Worm (Caenorhabditis elegans) whole organism, L4 larva: ENCODE data around the gene Y70C5A.2.

Experiments
- F26F4.8 ChIP-seq: fragments of 200-800 bp; sonication (Bioruptor generic); conservative IDR thresholded peaks from 2 replicates; pipeline ENCODE4 v1.3.6; 2022; ENCODE audit warnings: missing genetic modification characterization, missing compliant biosample characterization
- F44E2.7 ChIP-seq: fragments of 200-800 bp; sonication (Bioruptor generic); IDR thresholded peaks from 2 replicates; pipeline ENCODE4 v2.1.2; 2022; ENCODE audit warnings: missing genetic modification characterization, missing compliant biosample characterization
- Y48G9A.11 ChIP-seq: fragments of 200-800 bp; sonication (Bioruptor generic); IDR thresholded peaks from 2 replicates; pipeline ENCODE4 v1.3.6; 2022; ENCODE audit warnings: missing genetic modification reagents, missing genetic modification characterization, missing compliant biosample characterization
- Y75B8A.6 ChIP-seq: fragments of 200-800 bp; sonication (Bioruptor generic); IDR thresholded peaks from 2 replicates; pipeline ENCODE4 v1.3.6; 2022; ENCODE audit warnings: missing genetic modification reagents, missing genetic modification characterization, missing compliant biosample characterization
- ceh-44 ChIP-seq: fragments of 200-800 bp; sonication (Bioruptor generic); IDR thresholded peaks from 2 replicates; pipeline ENCODE4 v1.3.6; 2022; ENCODE audit warnings: missing genetic modification reagents, missing genetic modification characterization, missing compliant biosample characterization
- ceh-62 ChIP-seq: sonication (generic microtip); optimal IDR thresholded peaks from 2 replicates; lab custom pipeline; 2017; ENCODE audit warnings: missing biosample characterization, missing genetic modification characterization
- ceh-82 ChIP-seq: sonication (generic microtip); optimal IDR thresholded peaks from 2 replicates; lab custom pipeline; 2017; ENCODE audit warnings: missing biosample characterization, missing genetic modification characterization
- daf-12 ChIP-seq: fragments of 150-350 bp; optimal IDR thresholded peaks from 2 replicates; lab custom pipeline; 2014; ENCODE audit warnings: missing biosample characterization, missing genetic modification reagents, missing genetic modification characterization
- daf-16 ChIP-seq, 3 experiments: sonication (generic microtip); optimal IDR thresholded peaks; 2 replicates each; lab custom pipeline; 2016 to 2017; ENCODE audit warnings: missing genetic modification characterization in 3 of 3, missing genetic modification reagents in 3 of 3, mild to moderate bottlenecking in 2 of 3, missing compliant biosample characterization in 2 of 3, missing biosample characterization in 1 of 3, moderate library complexity in 1 of 3
- daf-19 ChIP-seq: fragments of 200-800 bp; sonication (Bioruptor generic); conservative IDR thresholded peaks from 2 replicates; pipeline ENCODE4 v1.3.6; 2022; ENCODE audit warnings: missing genetic modification characterization, missing compliant biosample characterization
- daf-8 ChIP-seq: fragments of 200-800 bp; sonication (Bioruptor generic); IDR thresholded peaks from 2 replicates; pipeline ENCODE4 v1.3.6; 2022; ENCODE audit warnings: missing genetic modification characterization, missing compliant biosample characterization
- dmd-6 ChIP-seq: fragments of 200-800 bp; sonication (Bioruptor generic); IDR thresholded peaks from 2 replicates; pipeline ENCODE4 v1.3.6; 2022; ENCODE audit warnings: missing genetic modification reagents, missing genetic modification characterization, missing compliant biosample characterization
- dmd-8 ChIP-seq: fragments of 200-800 bp; sonication (Bioruptor generic); IDR thresholded peaks from 2 replicates; pipeline ENCODE4 v1.3.6; 2022; ENCODE audit warnings: missing genetic modification characterization, missing compliant biosample characterization
- duxl-1 ChIP-seq: sonication (generic microtip); optimal IDR thresholded peaks from 2 replicates; lab custom pipeline; 2016; ENCODE audit warnings: mild to moderate bottlenecking, missing genetic modification characterization, moderate library complexity, missing compliant biosample characterization; ENCODE audit not compliant: poor library complexity
- egl-43 ChIP-seq: fragments of 200-800 bp; sonication (Bioruptor generic); IDR thresholded peaks from 2 replicates; pipeline ENCODE4 v1.3.6; 2022; ENCODE audit warnings: missing genetic modification reagents, missing genetic modification characterization, missing compliant biosample characterization
- hlh-30 ChIP-seq: sonication (generic microtip); optimal IDR thresholded peaks from 2 replicates; lab custom pipeline; 2017; ENCODE audit warnings: antibody characterized with exemption, mild to moderate bottlenecking, missing genetic modification characterization, missing compliant biosample characterization; ENCODE audit not compliant: insufficient read depth
- lim-7 ChIP-seq: fragments of 200-800 bp; sonication (Bioruptor generic); IDR thresholded peaks from 2 replicates; pipeline ENCODE4 v1.3.6; 2022; ENCODE audit warnings: missing genetic modification characterization, missing compliant biosample characterization
- lin-29 ChIP-seq: fragments of 200-800 bp; sonication (Bioruptor generic); IDR thresholded peaks from 2 replicates; pipeline ENCODE4 v1.3.6; 2022; ENCODE audit warnings: missing genetic modification reagents, missing genetic modification characterization, missing compliant biosample characterization
- lin-38 ChIP-seq: fragments of 200-800 bp; sonication (Bioruptor generic); IDR thresholded peaks from 2 replicates; pipeline ENCODE4 v1.3.6; 2022; ENCODE audit warnings: missing genetic modification reagents, missing genetic modification characterization, missing compliant biosample characterization
- lin-39 ChIP-seq: fragments of 150-350 bp; optimal IDR thresholded peaks from 2 replicates; lab custom pipeline; 2014; ENCODE audit warnings: missing biosample characterization, missing genetic modification reagents, missing genetic modification characterization
- madf-5 ChIP-seq, 2 experiments: fragments of 200-800 bp; sonication (Bioruptor generic); IDR thresholded peaks; 2 replicates each; pipeline ENCODE4 v1.3.6; 2022; ENCODE audit warnings: missing compliant biosample characterization in 2 of 2, missing genetic modification characterization in 2 of 2
- madf-9 ChIP-seq: fragments of 200-800 bp; sonication (Bioruptor generic); conservative IDR thresholded peaks from 2 replicates; pipeline ENCODE4 v1.3.6; 2022; ENCODE audit warnings: missing genetic modification reagents, missing genetic modification characterization, missing compliant biosample characterization
- mxl-2 ChIP-seq: fragments of 200-800 bp; sonication (Bioruptor generic); conservative IDR thresholded peaks from 2 replicates; pipeline ENCODE4 v1.3.6; 2022; ENCODE audit warnings: missing genetic modification reagents, missing genetic modification characterization, missing compliant biosample characterization
- nhr-28 ChIP-seq: fragments of 150-350 bp; optimal IDR thresholded peaks from 2 replicates; lab custom pipeline; 2014; ENCODE audit warnings: missing biosample characterization, missing genetic modification characterization
- nhr-48 ChIP-seq: sonication (generic microtip); optimal IDR thresholded peaks from 2 replicates; lab custom pipeline; 2016; ENCODE audit warnings: mild to moderate bottlenecking, missing genetic modification characterization, missing compliant biosample characterization
- nhr-76 ChIP-seq: fragments of 150-350 bp; optimal IDR thresholded peaks from 2 replicates; lab custom pipeline; 2014; ENCODE audit warnings: missing biosample characterization, missing genetic modification characterization
- pha-4 ChIP-seq, 2 experiments: fragments of 150-350 bp in 1 of 2; fragments of 200-800 bp in 1 of 2; sonication (Bioruptor generic) in 1 of 2; IDR thresholded peaks in 1 of 2; optimal IDR thresholded peaks in 1 of 2; 2 replicates each; pipeline versions ENCODE4 v1.3.6 to Lab custom; 2014 to 2022; ENCODE audit warnings: missing genetic modification characterization in 2 of 2, missing genetic modification reagents in 2 of 2, missing biosample characterization in 1 of 2, missing compliant biosample characterization in 1 of 2
- pqm-1 ChIP-seq: sonication (generic microtip); optimal IDR thresholded peaks from 2 replicates; lab custom pipeline; 2017; ENCODE audit warnings: missing biosample characterization, missing genetic modification characterization
- snpc-4 ChIP-seq: fragments of 150-350 bp; optimal IDR thresholded peaks from 2 replicates; lab custom pipeline; 2014; ENCODE audit warnings: missing biosample characterization, missing genetic modification characterization
- tra-1 ChIP-seq: fragments of 200-800 bp; sonication (Bioruptor generic); IDR thresholded peaks from 2 replicates; pipeline ENCODE4 v1.3.6; 2022; ENCODE audit warnings: missing genetic modification reagents, missing genetic modification characterization, missing compliant biosample characterization
- unc-39 ChIP-seq: sonication (generic microtip); optimal IDR thresholded peaks from 2 replicates; lab custom pipeline; 2017; ENCODE audit warnings: missing biosample characterization, missing genetic modification characterization
- unc-62 ChIP-seq, 3 experiments: fragments of 150-350 bp in 1 of 3; sonication (generic microtip); optimal IDR thresholded peaks in 2 of 3; peaks in 1 of 3; 1 replicate in 1 of 3; 2 replicates in 2 of 3; lab custom pipeline; 2014 to 2017; ENCODE audit warnings: missing biosample characterization in 3 of 3, missing genetic modification characterization in 3 of 3, missing genetic modification reagents in 3 of 3, missing genotype in 1 of 3
- vab-7 ChIP-seq: fragments of 200-800 bp; sonication (Bioruptor generic); IDR thresholded peaks from 2 replicates; pipeline ENCODE4 v1.3.6; 2022; ENCODE audit warnings: missing genetic modification reagents, missing genetic modification characterization, missing compliant biosample characterization
- zag-1 ChIP-seq: fragments of 150-350 bp; optimal IDR thresholded peaks from 2 replicates; lab custom pipeline; 2014; ENCODE audit warnings: missing biosample characterization, missing genetic modification characterization
- zfp-3 ChIP-seq: fragments of 200-800 bp; sonication (Bioruptor generic); conservative IDR thresholded peaks from 2 replicates; pipeline ENCODE4 v1.3.6; 2022; ENCODE audit warnings: missing genetic modification reagents, missing genetic modification characterization, missing compliant biosample characterization

Gene Y70C5A.2

ce11 chrV:16646372-16646771 is 23.4 kb upstream of the Y70C5A.2 start, which contains the start of gene W06G6.9:
Gene W06G6.9, minus strand, starts transcription at chrV:16646472.
- no peak for TF ChIP-seq zag-1 (tag; lab: Kevin White, UChicago)
- no peak for TF ChIP-seq unc-39 (tag; lab: Kevin White, UChicago)
- no peak for TF ChIP-seq daf-16 (GFP tag; optimal IDR thresholded peaks at IDR 0.05; lab: Kevin White, UChicago)
- no peak for TF ChIP-seq daf-16 (tag; optimal IDR thresholded peaks at IDR 0.05; lab: Kevin White, UChicago)
- no peak for TF ChIP-seq daf-19 (GFP tag; lab: Robert Waterston, UW)

- TF ChIP-seq daf-8 (GFP tag; lab: Robert Waterston, UW) (no peak), nhr-48 (tag; lab: Kevin White, UChicago) (no peak), Y75B8A.6 (no peak), nhr-76 (tag; lab: Kevin White, UChicago) (no peak), dmd-8 (0 out of 2 replicates have a peak, but pooled peaks have one; percentile 30), dmd-6 (GFP tag; lab: Robert Waterston, UW) (peak; percentile 28; the same call in 1 of the 2 replicates), lin-39 (tag; lab: Kevin White, UChicago) (no peak), vab-7 (GFP tag; lab: Robert Waterston, UW) (no peak), lin-29 (GFP tag; lab: Robert Waterston, UW) (no peak), duxl-1 (tag; lab: Kevin White, UChicago) (peak; percentile 53), mxl-2 (GFP tag; lab: Robert Waterston, UW) (no peak), madf-5 (GFP tag; IDR thresholded peaks at IDR 0.05; lab: Robert Waterston, UW) (0 out of 4 replicates have a peak, but pooled peaks of 1 of the 2 experiments have one; percentile 49), ceh-44 (GFP tag; lab: Robert Waterston, UW) (no peak), hlh-30 (peak; percentile 74), Y48G9A.11 (GFP tag; lab: Robert Waterston, UW) (0 out of 2 replicates have a peak, but pooled peaks have one; percentile 23), ceh-62 (tag; lab: Kevin White, UChicago) (no peak), F44E2.7 (GFP tag; lab: Robert Waterston, UW) (no peak), lim-7 (GFP tag; lab: Robert Waterston, UW) (0 out of 2 replicates have a peak, but pooled peaks have one; percentile 22), daf-16 (GFP tag; optimal IDR thresholded peaks at IDR 0.05; lab: Kevin White, UChicago) (peak in 1 of 2 experiments; percentile 44), daf-16 (tag; optimal IDR thresholded peaks at IDR 0.05; lab: Kevin White, UChicago) (peak; percentile 44), snpc-4 (tag; lab: Kevin White, UChicago) (no peak), zfp-3 (no peak), tra-1 (no peak), pqm-1 (tag; lab: Kevin White, UChicago) (no peak), nhr-28 (tag; lab: Kevin White, UChicago) (no peak), egl-43 (peak; percentile 49; the same call in 1 of the 2 replicates), ceh-82 (tag; lab: Kevin White, UChicago) (no peak), daf-12 (tag; lab: Kevin White, UChicago) (no peak), pha-4 (GFP tag; IDR thresholded peaks at IDR 0.05; lab: Robert Waterston, UW) (no peak), pha-4 (tag; optimal IDR thresholded peaks at IDR 0.05; lab: Kevin White, UChicago) (no peak), F26F4.8 (GFP tag; lab: Robert Waterston, UW) (0 out of 2 replicates have a peak, but pooled peaks have one; percentile 38)
- TF ChIP-seq, all 104 proteins: peak for 10
Observed at ce11 chrV:16645201-16645940, 22.4 kb upstream of the Y70C5A.2 start, which contains the start of gene W06G6.17. Gene W06G6.17, minus strand, starts transcription at chrV:16645251.

ce11 chrV:16643558-16643957 is 20.5 kb upstream of the Y70C5A.2 start, which contains the start of gene srw-77:
Gene srw-77, minus strand, starts transcription at chrV:16643658.
- TF ChIP-seq madf-9 (GFP tag; lab: Robert Waterston, UW) (no peak), lin-39 (tag; lab: Kevin White, UChicago) (no peak), unc-62 (GFP tag; optimal IDR thresholded peaks at IDR 0.05 in 1 of 2; lab: Kevin White, UChicago) (no peak), unc-62 (tag; optimal IDR thresholded peaks at IDR 0.05; lab: Kevin White, UChicago) (no peak), lin-38 (GFP tag; lab: Robert Waterston, UW) (no peak), ceh-62 (tag; lab: Kevin White, UChicago) (no peak)
- TF ChIP-seq, all 104 proteins: peak for 0
